Worm (Caenorhabditis elegans): ENCODE data around the gene T24E12.11.

ce11 chrII:3782309-3783000 lies 3.1 kb upstream of the T24E12.11 start, which contains the start of gene T24E12.2:
- no peak for TF ChIP-seq aly-2 (tag; optimal IDR thresholded peaks at IDR 0.05)
- TF ChIP-seq nfya-1 (tag; optimal IDR thresholded peaks at IDR 0.05; ENCODE audit: insufficient read depth): no peak
- TF ChIP-seq fos-1 (tag; optimal IDR thresholded peaks at IDR 0.05): no peak
- no peak for TF ChIP-seq nhr-76 (tag; optimal IDR thresholded peaks at IDR 0.05)
- no peak for TF ChIP-seq egl-27 (tag; optimal IDR thresholded peaks at IDR 0.05)
- no peak for TF ChIP-seq sea-2 (GFP tag; optimal IDR thresholded peaks at IDR 0.05)
- TF ChIP-seq snpc-4 (tag; optimal IDR thresholded peaks at IDR 0.05): no peak
- TF ChIP-seq unc-39 (tag; optimal IDR thresholded peaks at IDR 0.05): no peak
- no peak for TF ChIP-seq nhr-77 (tag; optimal IDR thresholded peaks at IDR 0.05)
- no peak for TF ChIP-seq pqm-1 (tag; optimal IDR thresholded peaks at IDR 0.05)
- TF ChIP-seq fkh-10 (GFP tag; optimal IDR thresholded peaks at IDR 0.05): no peak

All from whole organism, L3 larva.